Worm (Caenorhabditis elegans) whole organism, late embryonic: ENCODE data around the gene srh-113.

ENCODE experiments used
- F13H6.1 ChIP-seq: sonication (generic microtip); optimal IDR thresholded peaks from 2 replicates; lab custom pipeline; 2016; ENCODE audit warnings: missing genetic modification characterization, missing compliant biosample characterization
- T23F11.4 ChIP-seq: fragments of 200-800 bp; sonication (Bioruptor generic); optimal IDR thresholded peaks from 2 replicates; lab custom pipeline; 2018; ENCODE audit warnings: mild to moderate bottlenecking, missing genetic modification characterization, missing compliant biosample characterization
- ama-1 ChIP-seq: fragments of 150-350 bp; optimal IDR thresholded peaks from 2 replicates; lab custom pipeline; 2014
- pha-4 ChIP-seq: fragments of 150-350 bp; optimal IDR thresholded peaks from 2 replicates; lab custom pipeline; 2018; ENCODE audit warnings: missing biosample characterization, missing genetic modification reagents, missing genetic modification characterization
- unc-86 ChIP-seq: sonication (generic microtip); optimal IDR thresholded peaks from 2 replicates; lab custom pipeline; 2016; ENCODE audit warnings: missing genetic modification characterization, missing compliant biosample characterization

- TF ChIP-seq F13H6.1 (no peak), pha-4 (tag; lab: Kevin White, UChicago) (no peak), unc-86 (tag; lab: Kevin White, UChicago) (no peak), ama-1 (lab: Kevin White, UChicago) (no peak), T23F11.4 (GFP tag; lab: Kevin White, UChicago) (no peak)
Observed at ce11 chrV:17240579-17241277, 27.9 kb downstream of the srh-113 start.
